Worm (Caenorhabditis elegans): ENCODE measurements around the gene F55G11.2.

Gene F55G11.2

DNA sequence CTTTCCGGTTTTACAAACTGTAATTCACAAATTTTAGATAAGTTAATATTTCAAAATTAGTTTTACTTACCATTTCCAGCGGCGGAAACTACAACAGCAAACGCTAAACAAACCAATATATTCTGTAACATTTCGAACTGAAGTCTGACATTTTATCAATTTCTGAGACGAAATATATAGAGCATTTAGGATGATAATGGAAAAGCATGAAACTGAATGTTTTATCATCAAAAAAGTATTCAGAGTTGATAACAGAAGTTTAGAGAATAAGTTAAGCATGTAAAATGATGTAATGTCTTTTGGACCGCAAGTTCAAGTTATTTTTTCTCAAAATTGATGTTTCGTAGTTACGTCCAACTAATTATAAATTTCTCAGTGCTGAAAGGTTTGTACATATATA lies at the start of gene F55G11.2:
Gene F55G11.2 (minus strand): TSS at position 149 of the 400 bp plus-strand sequence.
- TF ChIP-seq F26F4.8 (GFP tag; conservative IDR thresholded peaks at IDR 0.05) (no peak), ama-1 (optimal IDR thresholded peaks at IDR 0.05) (no peak), pqm-1 (tag; optimal IDR thresholded peaks at IDR 0.05) (peak; percentile 56), nhr-41 (GFP tag; IDR thresholded peaks at IDR 0.05) (no peak), ZK546.5 (tag; optimal IDR thresholded peaks at IDR 0.05) (no peak), ces-1 (GFP tag; optimal IDR thresholded peaks at IDR 0.05) (no peak), nhr-111 (GFP tag; optimal IDR thresholded peaks at IDR 0.05) (no peak), nhr-25 (tag; optimal IDR thresholded peaks at IDR 0.05; ENCODE audit: borderline replicate concordance, insufficient read depth) (no peak), dmd-9 (GFP tag; IDR thresholded peaks at IDR 0.05) (no peak), dmd-6 (GFP tag; IDR thresholded peaks at IDR 0.05) (peak; percentile 74; the same call in 1 of the 2 replicates)

DNA sequence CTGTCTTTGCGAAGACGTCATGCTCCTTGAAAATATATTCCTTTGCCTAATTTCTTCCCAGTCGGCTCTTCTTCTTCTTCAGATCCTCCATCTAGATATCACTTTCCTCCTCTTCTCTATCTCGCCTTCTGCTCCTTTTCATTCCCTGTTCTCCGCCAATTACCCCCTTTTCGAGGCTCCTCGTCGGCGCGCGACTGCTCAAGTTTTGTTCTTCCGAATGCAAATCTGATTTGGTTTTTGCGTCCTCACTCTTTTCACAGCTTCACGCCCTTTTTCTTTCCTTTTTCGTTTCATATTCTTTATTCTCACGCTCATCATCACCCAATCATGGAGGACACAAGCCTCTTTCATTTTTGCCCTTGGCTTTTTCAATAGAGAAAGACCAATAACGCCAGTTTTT lies 47.7 kb upstream of the F55G11.2 start:
- TF ChIP-seq hlh-30 (tag; optimal IDR thresholded peaks at IDR 0.05; ENCODE audit: insufficient read depth) = no peak
- TF ChIP-seq daf-16 (GFP tag; optimal IDR thresholded peaks at IDR 0.05) = no peak
- TF ChIP-seq daf-16 (tag; optimal IDR thresholded peaks at IDR 0.05) = no peak
- TF ChIP-seq zip-11 (GFP tag; IDR thresholded peaks at IDR 0.05) = no peak
- no peak for TF ChIP-seq hmg-1.1 (GFP tag; IDR thresholded peaks at IDR 0.05)
- TF ChIP-seq ces-1 (GFP tag; optimal IDR thresholded peaks at IDR 0.05) = peak; percentile 64
- TF ChIP-seq spr-3 (GFP tag; optimal IDR thresholded peaks at IDR 0.05) = no peak
- no peak for TF ChIP-seq Y105C5A.15 (GFP tag; IDR thresholded peaks at IDR 0.05)
- TF ChIP-seq madf-9 (GFP tag; conservative IDR thresholded peaks at IDR 0.05) = no peak
- TF ChIP-seq nhr-25 (tag; optimal IDR thresholded peaks at IDR 0.05; ENCODE audit: borderline replicate concordance, insufficient read depth) = no peak
- TF ChIP-seq nhr-41 (GFP tag; IDR thresholded peaks at IDR 0.05) = no peak
- TF ChIP-seq skn-1 (tag; optimal IDR thresholded peaks at IDR 0.05) = no peak
- TF ChIP-seq ZK337.2 (GFP tag; IDR thresholded peaks at IDR 0.05) = no peak
- TF ChIP-seq F49E8.2 (tag; optimal IDR thresholded peaks at IDR 0.05; ENCODE audit: borderline replicate concordance) = no peak
- TF ChIP-seq lin-29 (GFP tag; IDR thresholded peaks at IDR 0.05) = no peak
- peak; percentile 28; the same call in 1 of the 2 replicates for TF ChIP-seq set-16 (GFP tag; IDR thresholded peaks at IDR 0.05)
- TF ChIP-seq ZK546.5 (tag; optimal IDR thresholded peaks at IDR 0.05) = no peak
- peak in 1 of 2 experiments; percentile 7 for TF ChIP-seq lsy-2 (tag; optimal IDR thresholded peaks at IDR 0.05)
- no peak for TF ChIP-seq nhr-102 (tag; optimal IDR thresholded peaks at IDR 0.05)
- no peak for TF ChIP-seq F37D6.2 (tag; optimal IDR thresholded peaks at IDR 0.05)
- no peak for TF ChIP-seq dmd-6 (GFP tag; IDR thresholded peaks at IDR 0.05)
- TF ChIP-seq saeg-2 (GFP tag; IDR thresholded peaks at IDR 0.05) = no peak
- TF ChIP-seq nhr-76 (tag; optimal IDR thresholded peaks at IDR 0.05) = no peak
- TF ChIP-seq mes-2 (tag; optimal IDR thresholded peaks at IDR 0.05; ENCODE audit: poor library complexity, severe bottlenecking) = no peak
- peak; percentile 60 for TF ChIP-seq fkh-10 (GFP tag; optimal IDR thresholded peaks at IDR 0.05)
- no peak for TF ChIP-seq zfp-3 (GFP tag; conservative IDR thresholded peaks at IDR 0.05)
- TF ChIP-seq nhr-77 (tag; optimal IDR thresholded peaks at IDR 0.05) = no peak
- no peak for TF ChIP-seq nhr-10 (tag; optimal IDR thresholded peaks at IDR 0.05)
- TF ChIP-seq lin-1 (GFP tag; IDR thresholded peaks at IDR 0.05) = no peak
- TF ChIP-seq unc-62 (GFP tag; optimal IDR thresholded peaks at IDR 0.05 in 1 of 2) = peak in 1 of 2 experiments; percentile 9
- no peak for TF ChIP-seq unc-62 (tag; optimal IDR thresholded peaks at IDR 0.05)
- TF ChIP-seq ceh-28 (tag; optimal IDR thresholded peaks at IDR 0.05) = no peak
- no peak for TF ChIP-seq sdz-12 (GFP tag; optimal IDR thresholded peaks at IDR 0.05)
- no peak for TF ChIP-seq lin-39 (tag; optimal IDR thresholded peaks at IDR 0.05)
- TF ChIP-seq mdl-1 (tag; optimal IDR thresholded peaks at IDR 0.05) = no peak
- TF ChIP-seq hif-1 (tag; optimal IDR thresholded peaks at IDR 0.05) = no peak
- TF ChIP-seq mep-1 (tag; optimal IDR thresholded peaks at IDR 0.05) = no peak
- no peak for TF ChIP-seq fos-1 (tag; optimal IDR thresholded peaks at IDR 0.05)
- TF ChIP-seq ctbp-1 (GFP tag; IDR thresholded peaks at IDR 0.05) = peak; percentile 57
- TF ChIP-seq ama-1 (optimal IDR thresholded peaks at IDR 0.05) = no peak
- no peak for TF ChIP-seq Y5F2A.4 (GFP tag; optimal IDR thresholded peaks at IDR 0.05)
- no peak for TF ChIP-seq ceh-82 (tag; optimal IDR thresholded peaks at IDR 0.05)
- TF ChIP-seq rbr-2 (tag; optimal IDR thresholded peaks at IDR 0.05) = no peak
- no peak for TF ChIP-seq lin-15B (tag; optimal IDR thresholded peaks at IDR 0.05)
- no peak for TF ChIP-seq T26A8.4 (GFP tag; IDR thresholded peaks at IDR 0.05)
